Worm (Caenorhabditis elegans) whole organism, L4 larva: Measurements from ENCODE around the gene T28C6.8.

Source experiments
- F10B5.3 ChIP-seq: sonication (generic microtip); optimal IDR thresholded peaks from 2 replicates; lab custom pipeline; 2016; ENCODE audit warnings: mild to moderate bottlenecking, missing genetic modification characterization, missing compliant biosample characterization
- F37D6.2 ChIP-seq: sonication (generic microtip); optimal IDR thresholded peaks from 2 replicates; lab custom pipeline; 2016; ENCODE audit warnings: mild to moderate bottlenecking, missing genetic modification characterization, missing compliant biosample characterization
- F44E2.7 ChIP-seq: fragments of 200-800 bp; sonication (Bioruptor generic); IDR thresholded peaks from 2 replicates; pipeline ENCODE4 v2.1.2; 2022; ENCODE audit warnings: missing genetic modification characterization, missing compliant biosample characterization
- R02D3.7 ChIP-seq: fragments of 150-350 bp; sonication (generic microtip); optimal IDR thresholded peaks from 3 replicates; lab custom pipeline; 2014; ENCODE audit warnings: missing biosample characterization, missing genetic modification characterization
- T20F7.1 ChIP-seq: fragments of 200-800 bp; sonication (Bioruptor generic); optimal IDR thresholded peaks from 2 replicates; lab custom pipeline; 2018; ENCODE audit warnings: mild to moderate bottlenecking, missing genetic modification characterization, missing compliant biosample characterization
- T26A8.4 ChIP-seq: fragments of 200-800 bp; sonication (Bioruptor generic); IDR thresholded peaks from 2 replicates; pipeline ENCODE4 v1.3.6; 2022; ENCODE audit warnings: missing genetic modification characterization, missing compliant biosample characterization
- Y105C5A.15 ChIP-seq: fragments of 200-800 bp; sonication (Bioruptor generic); IDR thresholded peaks from 2 replicates; pipeline ENCODE4 v1.3.6; 2022; ENCODE audit warnings: missing genetic modification characterization, missing compliant biosample characterization
- Y48G9A.11 ChIP-seq: fragments of 200-800 bp; sonication (Bioruptor generic); IDR thresholded peaks from 2 replicates; pipeline ENCODE4 v1.3.6; 2022; ENCODE audit warnings: missing genetic modification reagents, missing genetic modification characterization, missing compliant biosample characterization
- Y75B8A.6 ChIP-seq: fragments of 200-800 bp; sonication (Bioruptor generic); IDR thresholded peaks from 2 replicates; pipeline ENCODE4 v1.3.6; 2022; ENCODE audit warnings: missing genetic modification reagents, missing genetic modification characterization, missing compliant biosample characterization
- ces-1 ChIP-seq: fragments of 150-350 bp; sonication (generic microtip); optimal IDR thresholded peaks from 4 replicates; lab custom pipeline; 2014; ENCODE audit warnings: missing biosample characterization, missing genetic modification reagents, missing genetic modification characterization
- daf-12 ChIP-seq: fragments of 150-350 bp; optimal IDR thresholded peaks from 2 replicates; lab custom pipeline; 2014; ENCODE audit warnings: missing biosample characterization, missing genetic modification reagents, missing genetic modification characterization
- daf-16 ChIP-seq, 3 experiments: sonication (generic microtip); optimal IDR thresholded peaks; 2 replicates each; lab custom pipeline; 2016 to 2017; ENCODE audit warnings: missing genetic modification characterization in 3 of 3, missing genetic modification reagents in 3 of 3, mild to moderate bottlenecking in 2 of 3, missing compliant biosample characterization in 2 of 3, missing biosample characterization in 1 of 3, moderate library complexity in 1 of 3
- dmd-6 ChIP-seq: fragments of 200-800 bp; sonication (Bioruptor generic); IDR thresholded peaks from 2 replicates; pipeline ENCODE4 v1.3.6; 2022; ENCODE audit warnings: missing genetic modification reagents, missing genetic modification characterization, missing compliant biosample characterization
- dpl-1 ChIP-seq: fragments of 150-350 bp; optimal IDR thresholded peaks from 2 replicates; lab custom pipeline; 2014; ENCODE audit warnings: missing biosample characterization, missing genetic modification reagents, missing genetic modification characterization
- dve-1 ChIP-seq: sonication (generic microtip); optimal IDR thresholded peaks from 2 replicates; lab custom pipeline; 2017; ENCODE audit warnings: antibody characterized with exemption, mild to moderate bottlenecking, missing genetic modification characterization, missing compliant biosample characterization; ENCODE audit not compliant: insufficient read depth
- fos-1 ChIP-seq: fragments of 150-350 bp; optimal IDR thresholded peaks from 2 replicates; lab custom pipeline; 2014; ENCODE audit warnings: missing biosample characterization, missing genetic modification characterization
- hlh-30 ChIP-seq: sonication (generic microtip); optimal IDR thresholded peaks from 2 replicates; lab custom pipeline; 2017; ENCODE audit warnings: antibody characterized with exemption, mild to moderate bottlenecking, missing genetic modification characterization, missing compliant biosample characterization; ENCODE audit not compliant: insufficient read depth
- hmg-1.1 ChIP-seq: fragments of 200-800 bp; sonication (Bioruptor generic); IDR thresholded peaks from 2 replicates; pipeline ENCODE4 v1.3.6; 2022; ENCODE audit warnings: missing genetic modification reagents, missing genetic modification characterization, missing compliant biosample characterization
- jun-1 ChIP-seq: fragments of 150-350 bp; optimal IDR thresholded peaks from 2 replicates; lab custom pipeline; 2014; ENCODE audit warnings: missing biosample characterization, missing genetic modification reagents, missing genetic modification characterization
- lin-15B ChIP-seq: fragments of 150-350 bp; sonication (generic microtip); optimal IDR thresholded peaks from 3 replicates; lab custom pipeline; 2014; ENCODE audit warnings: missing biosample characterization, missing genetic modification characterization
- lin-29 ChIP-seq: fragments of 200-800 bp; sonication (Bioruptor generic); IDR thresholded peaks from 2 replicates; pipeline ENCODE4 v1.3.6; 2022; ENCODE audit warnings: missing genetic modification reagents, missing genetic modification characterization, missing compliant biosample characterization
- lin-39 ChIP-seq: fragments of 150-350 bp; optimal IDR thresholded peaks from 2 replicates; lab custom pipeline; 2014; ENCODE audit warnings: missing biosample characterization, missing genetic modification reagents, missing genetic modification characterization
- madf-9 ChIP-seq: fragments of 200-800 bp; sonication (Bioruptor generic); conservative IDR thresholded peaks from 2 replicates; pipeline ENCODE4 v1.3.6; 2022; ENCODE audit warnings: missing genetic modification reagents, missing genetic modification characterization, missing compliant biosample characterization
- mdl-1 ChIP-seq, 2 experiments: fragments of 150-350 bp in 1 of 2; sonication (generic microtip) in 1 of 2; optimal IDR thresholded peaks; 2 replicates each; lab custom pipeline; 2014 to 2017; ENCODE audit warnings: missing biosample characterization in 2 of 2, missing genetic modification characterization in 2 of 2
- mdt-29 ChIP-seq: fragments of 200-800 bp; sonication (Bioruptor generic); IDR thresholded peaks from 2 replicates; pipeline ENCODE4 v1.3.6; 2022; ENCODE audit warnings: missing genetic modification reagents, missing genetic modification characterization, missing compliant biosample characterization
- mes-2 ChIP-seq: sonication (generic microtip); optimal IDR thresholded peaks from 2 replicates; lab custom pipeline; 2016; ENCODE audit warnings: missing genotype, mild to moderate bottlenecking, missing genetic modification characterization, missing compliant biosample characterization; ENCODE audit not compliant: poor library complexity, severe bottlenecking
- mxl-3 ChIP-seq: fragments of 200-800 bp; sonication (Bioruptor generic); optimal IDR thresholded peaks from 2 replicates; lab custom pipeline; 2018; ENCODE audit warnings: mild to moderate bottlenecking, missing genetic modification characterization, missing compliant biosample characterization
- nhr-237 ChIP-seq: sonication (generic microtip); optimal IDR thresholded peaks from 2 replicates; lab custom pipeline; 2017; ENCODE audit warnings: missing biosample characterization, missing genetic modification characterization
- nhr-28 ChIP-seq: fragments of 150-350 bp; optimal IDR thresholded peaks from 2 replicates; lab custom pipeline; 2014; ENCODE audit warnings: missing biosample characterization, missing genetic modification characterization
- nhr-48 ChIP-seq: sonication (generic microtip); optimal IDR thresholded peaks from 2 replicates; lab custom pipeline; 2016; ENCODE audit warnings: mild to moderate bottlenecking, missing genetic modification characterization, missing compliant biosample characterization
- nhr-6 ChIP-seq: fragments of 150-350 bp; optimal IDR thresholded peaks from 2 replicates; lab custom pipeline; 2014; ENCODE audit warnings: missing biosample characterization, missing genetic modification characterization
- nhr-76 ChIP-seq: fragments of 150-350 bp; optimal IDR thresholded peaks from 2 replicates; lab custom pipeline; 2014; ENCODE audit warnings: missing biosample characterization, missing genetic modification characterization
- nhr-77 ChIP-seq: fragments of 150-350 bp; optimal IDR thresholded peaks from 2 replicates; lab custom pipeline; 2014; ENCODE audit warnings: missing biosample characterization, missing genetic modification characterization
- pha-4 ChIP-seq, 2 experiments: fragments of 150-350 bp in 1 of 2; fragments of 200-800 bp in 1 of 2; sonication (Bioruptor generic) in 1 of 2; IDR thresholded peaks in 1 of 2; optimal IDR thresholded peaks in 1 of 2; 2 replicates each; pipeline versions ENCODE4 v1.3.6 to Lab custom; 2014 to 2022; ENCODE audit warnings: missing genetic modification characterization in 2 of 2, missing genetic modification reagents in 2 of 2, missing biosample characterization in 1 of 2, missing compliant biosample characterization in 1 of 2
- pqm-1 ChIP-seq: sonication (generic microtip); optimal IDR thresholded peaks from 2 replicates; lab custom pipeline; 2017; ENCODE audit warnings: missing biosample characterization, missing genetic modification characterization
- saeg-2 ChIP-seq: fragments of 200-800 bp; sonication (Bioruptor generic); IDR thresholded peaks from 2 replicates; pipeline ENCODE4 v1.3.6; 2022; ENCODE audit warnings: missing genetic modification reagents, missing genetic modification characterization, missing compliant biosample characterization
- set-16 ChIP-seq: fragments of 200-800 bp; sonication (Bioruptor generic); IDR thresholded peaks from 2 replicates; pipeline ENCODE4 v1.3.6; 2022; ENCODE audit warnings: missing genetic modification reagents, missing genetic modification characterization, missing compliant biosample characterization
- skn-1 ChIP-seq: fragments of 150-350 bp; optimal IDR thresholded peaks from 2 replicates; lab custom pipeline; 2014; ENCODE audit warnings: missing biosample characterization, missing genetic modification characterization
- snpc-4 ChIP-seq: fragments of 150-350 bp; optimal IDR thresholded peaks from 2 replicates; lab custom pipeline; 2014; ENCODE audit warnings: missing biosample characterization, missing genetic modification characterization
- unc-130 ChIP-seq: sonication (generic microtip); optimal IDR thresholded peaks from 2 replicates; lab custom pipeline; 2016; ENCODE audit warnings: missing genetic modification reagents, missing genetic modification characterization, missing compliant biosample characterization
- unc-39 ChIP-seq: sonication (generic microtip); optimal IDR thresholded peaks from 2 replicates; lab custom pipeline; 2017; ENCODE audit warnings: missing biosample characterization, missing genetic modification characterization
- unc-62 ChIP-seq, 3 experiments: fragments of 150-350 bp in 1 of 3; sonication (generic microtip); optimal IDR thresholded peaks in 2 of 3; peaks in 1 of 3; 1 replicate in 1 of 3; 2 replicates in 2 of 3; lab custom pipeline; 2014 to 2017; ENCODE audit warnings: missing biosample characterization in 3 of 3, missing genetic modification characterization in 3 of 3, missing genetic modification reagents in 3 of 3, missing genotype in 1 of 3
- vab-7 ChIP-seq: fragments of 200-800 bp; sonication (Bioruptor generic); IDR thresholded peaks from 2 replicates; pipeline ENCODE4 v1.3.6; 2022; ENCODE audit warnings: missing genetic modification reagents, missing genetic modification characterization, missing compliant biosample characterization
- zag-1 ChIP-seq: fragments of 150-350 bp; optimal IDR thresholded peaks from 2 replicates; lab custom pipeline; 2014; ENCODE audit warnings: missing biosample characterization, missing genetic modification characterization
- zfp-3 ChIP-seq: fragments of 200-800 bp; sonication (Bioruptor generic); conservative IDR thresholded peaks from 2 replicates; pipeline ENCODE4 v1.3.6; 2022; ENCODE audit warnings: missing genetic modification reagents, missing genetic modification characterization, missing compliant biosample characterization

The T28C6.8 gene

ce11 chrIV:8873847-8874246 is 43.3 kb upstream of the T28C6.8 start, which contains the start of gene hdl-2:
TSS of gene hdl-2 (plus strand) at chrIV:8874147.
- no peak for TF ChIP-seq mdt-29 (GFP tag; lab: Robert Waterston, UW)
- peak in 1 of 2 experiments; percentile 23 for TF ChIP-seq unc-62 (GFP tag; optimal IDR thresholded peaks at IDR 0.05 in 1 of 2; lab: Kevin White, UChicago)
- no peak for TF ChIP-seq unc-62 (tag; optimal IDR thresholded peaks at IDR 0.05; lab: Kevin White, UChicago)
- TF ChIP-seq nhr-28, result no peak
- no peak for TF ChIP-seq F10B5.3
- TF ChIP-seq pqm-1 (tag; lab: Kevin White, UChicago), result no peak
- TF ChIP-seq skn-1 (tag; lab: Kevin White, UChicago), result no peak

- TF ChIP-seq ces-1 (GFP tag; lab: Kevin White, UChicago), result no peak
- no peak for TF ChIP-seq Y75B8A.6 (GFP tag; lab: Robert Waterston, UW)
- TF ChIP-seq set-16 (GFP tag; lab: Robert Waterston, UW), result no peak
- TF ChIP-seq daf-12 (tag; lab: Kevin White, UChicago), result no peak
- no peak for TF ChIP-seq lin-39
- TF ChIP-seq dmd-6 (GFP tag; lab: Robert Waterston, UW), result no peak
- TF ChIP-seq saeg-2 (GFP tag; lab: Robert Waterston, UW), result no peak
- no peak for TF ChIP-seq zfp-3 (GFP tag; lab: Robert Waterston, UW)
- TF ChIP-seq jun-1, result no peak
- no peak for TF ChIP-seq pha-4 (GFP tag; IDR thresholded peaks at IDR 0.05; lab: Robert Waterston, UW)
- no peak for TF ChIP-seq pha-4 (tag; optimal IDR thresholded peaks at IDR 0.05; lab: Kevin White, UChicago)
- TF ChIP-seq unc-39, result no peak
- TF ChIP-seq zag-1, result no peak
- no peak for TF ChIP-seq unc-130 (GFP tag; lab: Kevin White, UChicago)
- no peak for TF ChIP-seq Y105C5A.15 (GFP tag; lab: Robert Waterston, UW)
- TF ChIP-seq unc-62 (GFP tag; optimal IDR thresholded peaks at IDR 0.05 in 1 of 2; lab: Kevin White, UChicago), result no peak
- no peak for TF ChIP-seq unc-62 (tag; optimal IDR thresholded peaks at IDR 0.05; lab: Kevin White, UChicago)
- TF ChIP-seq lin-15B (tag; lab: Kevin White, UChicago), result no peak
- TF ChIP-seq nhr-237 (tag; lab: Kevin White, UChicago), result no peak
Observed at ce11 chrIV:8872958-8873357, 42.4 kb upstream of the T28C6.8 start, which contains the start of gene C09G9.3. TSS of gene C09G9.3 (minus strand) at chrIV:8873058.

- TF ChIP-seq hmg-1.1, result no peak
- TF ChIP-seq lin-39, result no peak
- no peak for TF ChIP-seq nhr-76 (tag; lab: Kevin White, UChicago)
- TF ChIP-seq F44E2.7 (GFP tag; lab: Robert Waterston, UW), result no peak
- peak; percentile 96 for TF ChIP-seq T20F7.1
- TF ChIP-seq snpc-4 (tag; lab: Kevin White, UChicago), result no peak
- peak; percentile 89 for TF ChIP-seq Y48G9A.11 (GFP tag; lab: Robert Waterston, UW)
- peak; percentile 46 for TF ChIP-seq hlh-30 (tag; lab: Kevin White, UChicago)
- TF ChIP-seq fos-1 (tag; lab: Kevin White, UChicago), result no peak
- no peak for TF ChIP-seq nhr-6
- no peak for TF ChIP-seq vab-7 (GFP tag; lab: Robert Waterston, UW)
- no peak for TF ChIP-seq nhr-48
- no peak for TF ChIP-seq madf-9 (GFP tag; lab: Robert Waterston, UW)
- TF ChIP-seq lin-15B (tag; lab: Kevin White, UChicago), result no peak
- TF ChIP-seq daf-16 (GFP tag; optimal IDR thresholded peaks at IDR 0.05; lab: Kevin White, UChicago), result no peak
- no peak for TF ChIP-seq daf-16 (tag; optimal IDR thresholded peaks at IDR 0.05; lab: Kevin White, UChicago)
- peak in 1 of 2 experiments; percentile 4 for TF ChIP-seq mdl-1 (tag; optimal IDR thresholded peaks at IDR 0.05; lab: Kevin White, UChicago)
- TF ChIP-seq mxl-3 (GFP tag; lab: Kevin White, UChicago), result no peak
- TF ChIP-seq T26A8.4, result no peak
- TF ChIP-seq F37D6.2 (tag; lab: Kevin White, UChicago), result no peak
- peak; percentile 95 for TF ChIP-seq dpl-1
- no peak for TF ChIP-seq dve-1 (tag; lab: Kevin White, UChicago)
- TF ChIP-seq mes-2, result peak; percentile 62
- no peak for TF ChIP-seq nhr-77 (tag; lab: Kevin White, UChicago)
- no peak for TF ChIP-seq lin-29 (GFP tag; lab: Robert Waterston, UW)
- no peak for TF ChIP-seq R02D3.7 (tag; lab: Kevin White, UChicago)
- TF ChIP-seq, all 104 proteins: peak for 6
Observed at ce11 chrIV:8869624-8870023, 39.1 kb upstream of the T28C6.8 start, which contains the start of gene npp-23. TSS of gene npp-23 (minus strand) at chrIV:8869679.
